Worm (Caenorhabditis elegans) whole organism, late embryonic: ENCODE data around the gene C16A11.2.

ENCODE experiments used
- C38D4.7 ChIP-seq: fragments of 200-800 bp; sonication (Bioruptor generic); optimal IDR thresholded peaks from 2 replicates; lab custom pipeline; 2018; ENCODE audit warnings: mild to moderate bottlenecking, missing genetic modification characterization, moderate library complexity, missing compliant biosample characterization
- ama-1 ChIP-seq: fragments of 150-350 bp; optimal IDR thresholded peaks from 2 replicates; lab custom pipeline; 2014
- ceh-18 ChIP-seq: sonication (generic microtip); optimal IDR thresholded peaks from 2 replicates; lab custom pipeline; 2016; ENCODE audit warnings: missing genetic modification characterization, missing compliant biosample characterization
- ceh-19 ChIP-seq: fragments of 200-800 bp; sonication (Bioruptor generic); optimal IDR thresholded peaks from 2 replicates; lab custom pipeline; 2018; ENCODE audit warnings: mild to moderate bottlenecking, missing genetic modification characterization, missing compliant biosample characterization
- ceh-22 ChIP-seq: sonication (generic microtip); optimal IDR thresholded peaks from 2 replicates; lab custom pipeline; 2017; ENCODE audit warnings: missing biosample characterization, missing genetic modification characterization
- ets-4 ChIP-seq: sonication (generic microtip); optimal IDR thresholded peaks from 2 replicates; lab custom pipeline; 2016; ENCODE audit warnings: missing genetic modification characterization, missing compliant biosample characterization
- fkh-10 ChIP-seq: fragments of 150-350 bp; optimal IDR thresholded peaks from 2 replicates; lab custom pipeline; 2014; ENCODE audit warnings: missing biosample characterization, missing genetic modification reagents, missing genetic modification characterization
- mec-3 ChIP-seq: sonication (generic microtip); optimal IDR thresholded peaks from 2 replicates; lab custom pipeline; 2016; ENCODE audit warnings: borderline replicate concordance, missing genetic modification characterization, missing compliant biosample characterization
- nfya-1 ChIP-seq: sonication (generic microtip); optimal IDR thresholded peaks from 2 replicates; lab custom pipeline; 2017; ENCODE audit warnings: missing genetic modification characterization, mild to moderate bottlenecking, missing compliant biosample characterization, antibody characterized with exemption, moderate library complexity
- pat-9 ChIP-seq: fragments of 200-800 bp; sonication (Bioruptor generic); optimal IDR thresholded peaks from 2 replicates; lab custom pipeline; 2018; ENCODE audit warnings: mild to moderate bottlenecking, missing genetic modification characterization, moderate library complexity, missing compliant biosample characterization
- pax-1 ChIP-seq: fragments of 150-350 bp; optimal IDR thresholded peaks from 2 replicates; lab custom pipeline; 2014; ENCODE audit warnings: missing biosample characterization, missing genetic modification characterization
- pha-4 ChIP-seq: fragments of 150-350 bp; optimal IDR thresholded peaks from 2 replicates; lab custom pipeline; 2018; ENCODE audit warnings: missing biosample characterization, missing genetic modification reagents, missing genetic modification characterization
- sox-2 ChIP-seq: fragments of 200-800 bp; sonication (Bioruptor generic); IDR thresholded peaks from 2 replicates; pipeline ENCODE4 v1.3.6; 2022; ENCODE audit warnings: missing genetic modification reagents, missing genetic modification characterization, missing compliant biosample characterization
- sox-4 ChIP-seq: sonication (generic microtip); optimal IDR thresholded peaks from 2 replicates; lab custom pipeline; 2017; ENCODE audit warnings: mild to moderate bottlenecking, missing genetic modification characterization, inconsistent platforms, missing compliant biosample characterization

ce11 chrII:4226598-4227096 is 11.4 kb upstream of the C16A11.2 start, which contains the start of gene C16A11.4:
- TF ChIP-seq pha-4: no peak
- no peak for TF ChIP-seq C38D4.7 (GFP tag; lab: Kevin White, UChicago)
- TF ChIP-seq ets-4 (tag; lab: Kevin White, UChicago): no peak
- TF ChIP-seq sox-2: no peak
- no peak for TF ChIP-seq nfya-1 (tag; lab: Kevin White, UChicago)
- no peak for TF ChIP-seq ceh-19
- TF ChIP-seq fkh-10 (GFP tag; lab: Kevin White, UChicago): no peak
- no peak for TF ChIP-seq pax-1 (tag; lab: Kevin White, UChicago)
- no peak for TF ChIP-seq ceh-18 (tag; lab: Kevin White, UChicago)
- no peak for TF ChIP-seq ama-1 (lab: Kevin White, UChicago)
- no peak for TF ChIP-seq pat-9 (tag; lab: Kevin White, UChicago)
- TF ChIP-seq mec-3 (tag; lab: Kevin White, UChicago): no peak
- TF ChIP-seq sox-4 (tag; lab: Kevin White, UChicago): no peak
- TF ChIP-seq ceh-22: no peak
